Worm (Caenorhabditis elegans) whole organism, mixed stage, embryonic: ENCODE data around the gene D2023.1.

Source experiments
- ceh-43 ChIP-seq: fragments of 200-800 bp; sonication (Bioruptor generic); optimal IDR thresholded peaks from 2 replicates; lab custom pipeline; 2018; ENCODE audit warnings: mild to moderate bottlenecking, missing genetic modification characterization, moderate library complexity, missing compliant biosample characterization
- ceh-83 ChIP-seq: fragments of 200-800 bp; sonication (Bioruptor generic); optimal IDR thresholded peaks from 2 replicates; lab custom pipeline; 2018; ENCODE audit warnings: mild to moderate bottlenecking, missing genetic modification characterization, missing compliant biosample characterization
- ces-1 ChIP-seq: fragments of 150-350 bp; optimal IDR thresholded peaks from 2 replicates; lab custom pipeline; 2014; ENCODE audit warnings: missing biosample characterization, missing genetic modification reagents, missing genetic modification characterization
- elt-1 ChIP-seq: sonication (generic microtip); optimal IDR thresholded peaks from 2 replicates; lab custom pipeline; 2017; ENCODE audit warnings: missing genetic modification characterization, mild to moderate bottlenecking, missing compliant biosample characterization, antibody characterized with exemption, moderate library complexity, borderline replicate concordance; ENCODE audit not compliant: insufficient read depth
- elt-3 ChIP-seq: fragments of 150-350 bp; optimal IDR thresholded peaks from 2 replicates; lab custom pipeline; 2014; ENCODE audit warnings: missing biosample characterization, missing genetic modification characterization
- lsy-2 ChIP-seq: fragments of 150-350 bp; optimal IDR thresholded peaks from 2 replicates; lab custom pipeline; 2014; ENCODE audit warnings: missing biosample characterization, missing genetic modification characterization
- mab-5 ChIP-seq: fragments of 150-350 bp; optimal IDR thresholded peaks from 2 replicates; lab custom pipeline; 2014; ENCODE audit warnings: missing biosample characterization, missing genetic modification characterization
- nhr-12 ChIP-seq: fragments of 150-350 bp; optimal IDR thresholded peaks from 2 replicates; lab custom pipeline; 2014; ENCODE audit warnings: missing biosample characterization, missing genetic modification characterization
- nhr-237 ChIP-seq: fragments of 150-350 bp; optimal IDR thresholded peaks from 2 replicates; lab custom pipeline; 2014; ENCODE audit warnings: missing biosample characterization, missing genetic modification characterization
- pha-4 ChIP-seq: fragments of 150-350 bp; optimal IDR thresholded peaks from 2 replicates; lab custom pipeline; 2018; ENCODE audit warnings: missing biosample characterization, missing genetic modification reagents, missing genetic modification characterization
- snpc-4 ChIP-seq: fragments of 150-350 bp; optimal IDR thresholded peaks from 2 replicates; lab custom pipeline; 2014; ENCODE audit warnings: missing biosample characterization, missing genetic modification characterization
- unc-39 ChIP-seq: fragments of 150-350 bp; optimal IDR thresholded peaks from 2 replicates; lab custom pipeline; 2014; ENCODE audit warnings: missing biosample characterization, missing genetic modification characterization
- unc-62 ChIP-seq: fragments of 150-350 bp; optimal IDR thresholded peaks from 2 replicates; lab custom pipeline; 2014; ENCODE audit warnings: missing biosample characterization, missing genetic modification reagents, missing genetic modification characterization
- ztf-11 ChIP-seq: fragments of 150-350 bp; optimal IDR thresholded peaks from 2 replicates; lab custom pipeline; 2014; ENCODE audit warnings: missing biosample characterization, missing genetic modification characterization

ce11 chrV:11801076-11801849, 11.9 kb downstream of the D2023.1 start:
- TF ChIP-seq pha-4: no peak
- TF ChIP-seq ceh-43 (GFP tag; lab: Kevin White, UChicago): no peak
- TF ChIP-seq unc-62: no peak
- no peak for TF ChIP-seq nhr-237 (tag; lab: Kevin White, UChicago)
- no peak for TF ChIP-seq elt-3 (tag; lab: Kevin White, UChicago)
- TF ChIP-seq snpc-4 (tag; lab: Kevin White, UChicago): no peak
- TF ChIP-seq ces-1 (GFP tag; lab: Kevin White, UChicago): no peak
- TF ChIP-seq unc-39 (tag; lab: Kevin White, UChicago): no peak
- TF ChIP-seq ceh-83: no peak
- peak; percentile 64 for TF ChIP-seq elt-1 (tag; lab: Kevin White, UChicago)
- TF ChIP-seq lsy-2 (tag; lab: Kevin White, UChicago): no peak
- no peak for TF ChIP-seq ztf-11 (tag; lab: Kevin White, UChicago)
- no peak for TF ChIP-seq nhr-12
- no peak for TF ChIP-seq mab-5 (tag; lab: Kevin White, UChicago)
